Fruit fly (Drosophila melanogaster) whole organism, wandering third instar larva: ENCODE data around the gene Cad86C.

ENCODE experiments used
- Abd-B ChIP-seq: fragments of >200 bp; optimal IDR thresholded peaks from 2 replicates; lab custom pipeline; 2017; ENCODE audit warnings: missing biosample characterization, missing genetic modification characterization
- CG32264 ChIP-seq: fragments of 200-800 bp; sonication (Bioruptor generic); optimal IDR thresholded peaks from 2 replicates; lab custom pipeline; 2016; ENCODE audit warnings: missing biosample characterization, missing genetic modification characterization
- CG9705 ChIP-seq: fragments of 200-800 bp; sonication (Bioruptor generic); optimal IDR thresholded peaks from 2 replicates; lab custom pipeline; 2018; ENCODE audit warnings: missing biosample characterization, mild to moderate bottlenecking, missing genetic modification characterization
- CrebA ChIP-seq: fragments of 200-800 bp; sonication (Bioruptor generic); optimal IDR thresholded peaks from 2 replicates; lab custom pipeline; 2016; ENCODE audit warnings: missing biosample characterization, mild to moderate bottlenecking, missing genetic modification characterization, borderline replicate concordance
- Dfd ChIP-seq: fragments of >200 bp; optimal IDR thresholded peaks from 2 replicates; lab custom pipeline; 2017; ENCODE audit warnings: missing biosample characterization, missing genetic modification characterization
- Dif ChIP-seq: fragments of 200-275, 200-300 bp; sonication (Bioruptor generic); optimal IDR thresholded peaks from 2 replicates; lab custom pipeline; 2018; ENCODE audit warnings: missing biosample characterization, missing genetic modification characterization; ENCODE audit not compliant: partially characterized antibody
- GATAd ChIP-seq: sonication (Bioruptor generic); optimal IDR thresholded peaks from 2 replicates; lab custom pipeline; 2016; ENCODE audit warnings: missing biosample characterization, missing genetic modification characterization
- HLH106 ChIP-seq: fragments of 200-800 bp; optimal IDR thresholded peaks from 3 replicates; lab custom pipeline; 2019; ENCODE audit warnings: missing biosample characterization, mild to moderate bottlenecking, missing genetic modification characterization, moderate library complexity
- Hnf4 ChIP-seq: fragments of 200-800 bp; sonication (Bioruptor generic); optimal IDR thresholded peaks from 2 replicates; lab custom pipeline; 2016; ENCODE audit warnings: missing biosample characterization, mild to moderate bottlenecking, missing genetic modification characterization
- Hr78 ChIP-seq: fragments of >200 bp; optimal IDR thresholded peaks from 2 replicates; lab custom pipeline; 2017; ENCODE audit warnings: missing biosample characterization, missing genetic modification characterization
- Hr83 ChIP-seq: fragments of 200-300 bp; sonication (Bioruptor generic); optimal IDR thresholded peaks from 2 replicates; lab custom pipeline; 2016; ENCODE audit warnings: missing biosample characterization, mild to moderate bottlenecking, missing genetic modification characterization, moderate library complexity; ENCODE audit not compliant: poor library complexity, severe bottlenecking
- Jra ChIP-seq: sonication (Bioruptor generic); optimal IDR thresholded peaks from 2 replicates; lab custom pipeline; 2016; ENCODE audit warnings: missing biosample characterization, missing genetic modification characterization
- Mio ChIP-seq: sonication (Bioruptor generic); optimal IDR thresholded peaks from 2 replicates; lab custom pipeline; 2016; ENCODE audit warnings: missing biosample characterization, missing genetic modification characterization
- Myc ChIP-seq: fragments of >200 bp; optimal IDR thresholded peaks from 2 replicates; lab custom pipeline; 2017
- N ChIP-seq: fragments of >200 bp; optimal IDR thresholded peaks from 2 replicates; lab custom pipeline; 2018; ENCODE audit warnings: missing biosample characterization, missing external identifiers, missing genetic modification characterization
- OdsH ChIP-seq: fragments of 200-800 bp; sonication (Bioruptor generic); optimal IDR thresholded peaks from 2 replicates; lab custom pipeline; 2016; ENCODE audit warnings: missing biosample characterization, mild to moderate bottlenecking, missing genetic modification characterization
- Rel ChIP-seq, 2 experiments: fragments of 200-800 bp; sonication (Bioruptor generic) in 1 of 2; optimal IDR thresholded peaks; 2 replicates in 1 of 2; 3 replicates in 1 of 2; lab custom pipeline; 2016 to 2019; ENCODE audit warnings: mild to moderate bottlenecking in 2 of 2, missing biosample characterization in 2 of 2, missing genetic modification characterization in 2 of 2, moderate library complexity in 1 of 2
- Sp1 ChIP-seq: fragments of 200-800 bp; sonication (Bioruptor generic); optimal IDR thresholded peaks from 3 replicates; lab custom pipeline; 2019; ENCODE audit warnings: missing biosample characterization, mild to moderate bottlenecking, missing genetic modification characterization, moderate library complexity
- Vsx2 ChIP-seq: fragments of 200-300, 225-300 bp; sonication (Bioruptor generic); optimal IDR thresholded peaks from 2 replicates; lab custom pipeline; 2018; ENCODE audit warnings: missing biosample characterization, missing genetic modification characterization; ENCODE audit not compliant: partially characterized antibody
- br ChIP-seq: fragments of 200-800 bp; sonication (Bioruptor generic); optimal IDR thresholded peaks from 2 replicates; lab custom pipeline; 2016; ENCODE audit warnings: missing biosample characterization, missing genetic modification characterization
- brk ChIP-seq: fragments of 200-800 bp; sonication (Bioruptor generic); optimal IDR thresholded peaks from 2 replicates; lab custom pipeline; 2016; ENCODE audit warnings: missing biosample characterization, mild to moderate bottlenecking, missing genetic modification characterization
- dl ChIP-seq, 2 experiments: fragments of 175-275, 200-275 bp in 1 of 2; fragments of 200-275 bp in 1 of 2; sonication (Bioruptor generic); optimal IDR thresholded peaks; lab custom pipeline; 2018; ENCODE audit warnings: mild to moderate bottlenecking in 2 of 2, missing biosample characterization in 2 of 2, missing genetic modification characterization in 2 of 2, moderate library complexity in 2 of 2; ENCODE audit not compliant: partially characterized antibody in 2 of 2, insufficient read depth in 1 of 2
- dmrt93B ChIP-seq: fragments of 200-800 bp; sonication (Bioruptor generic); optimal IDR thresholded peaks from 2 replicates; lab custom pipeline; 2018; ENCODE audit warnings: missing biosample characterization, mild to moderate bottlenecking, missing genetic modification characterization
- dsf ChIP-seq: sonication (Bioruptor generic); optimal IDR thresholded peaks from 2 replicates; lab custom pipeline; 2016; ENCODE audit warnings: missing biosample characterization, missing genetic modification characterization, borderline replicate concordance
- ey ChIP-seq: fragments of 200-800 bp; sonication (Bioruptor generic); optimal IDR thresholded peaks from 2 replicates; lab custom pipeline; 2016; ENCODE audit warnings: missing biosample characterization, missing genetic modification characterization
- foxo ChIP-seq, 2 experiments: fragments of 200-800 bp; sonication (Bioruptor generic); optimal IDR thresholded peaks; 2 replicates in 1 of 2; 3 replicates in 1 of 2; lab custom pipeline; 2016 to 2017; ENCODE audit warnings: missing biosample characterization in 2 of 2, missing genetic modification characterization in 2 of 2
- fru ChIP-seq: fragments of 200-800 bp; sonication (Bioruptor generic); optimal IDR thresholded peaks from 3 replicates; lab custom pipeline; 2016; ENCODE audit warnings: missing biosample characterization, mild to moderate bottlenecking, missing genetic modification characterization
- h ChIP-seq: fragments of 200-800 bp; sonication (Bioruptor generic); optimal IDR thresholded peaks from 3 replicates; lab custom pipeline; 2016; ENCODE audit warnings: missing biosample characterization, mild to moderate bottlenecking, missing genetic modification characterization
- jim ChIP-seq: fragments of 175-275, 200-325 bp; sonication (Bioruptor generic); optimal IDR thresholded peaks from 2 replicates; lab custom pipeline; 2016; ENCODE audit warnings: missing biosample characterization, mild to moderate bottlenecking, missing genetic modification characterization
- lola ChIP-seq: fragments of >200 bp; optimal IDR thresholded peaks from 2 replicates; lab custom pipeline; 2017; ENCODE audit warnings: missing biosample characterization, missing genetic modification characterization
- pan ChIP-seq: fragments of >200 bp; optimal IDR thresholded peaks from 2 replicates; lab custom pipeline; 2017
- psq ChIP-seq: fragments of 200-800 bp; sonication (Bioruptor generic); optimal IDR thresholded peaks from 3 replicates; lab custom pipeline; 2017; ENCODE audit warnings: missing biosample characterization, mild to moderate bottlenecking, missing genetic modification characterization, moderate library complexity
- rgr ChIP-seq: fragments of 200-800 bp; sonication (Bioruptor generic); optimal IDR thresholded peaks from 3 replicates; lab custom pipeline; 2016; ENCODE audit warnings: missing biosample characterization, mild to moderate bottlenecking, missing genetic modification characterization
- sage ChIP-seq: fragments of 200-800 bp; sonication (Bioruptor generic); optimal IDR thresholded peaks from 2 replicates; lab custom pipeline; 2016; ENCODE audit warnings: missing biosample characterization, mild to moderate bottlenecking, missing genetic modification characterization
- sv ChIP-seq: fragments of 200-800 bp; sonication (Bioruptor generic); optimal IDR thresholded peaks from 3 replicates; lab custom pipeline; 2016; ENCODE audit warnings: missing biosample characterization, missing genetic modification characterization
- tai ChIP-seq: sonication (Bioruptor generic); optimal IDR thresholded peaks from 2 replicates; lab custom pipeline; 2016; ENCODE audit warnings: missing biosample characterization, missing genetic modification characterization
- usp ChIP-seq: fragments of >200 bp; optimal IDR thresholded peaks from 2 replicates; lab custom pipeline; 2017; ENCODE audit warnings: missing biosample characterization, missing genetic modification characterization
- woc ChIP-seq: sonication (Bioruptor generic); optimal IDR thresholded peaks from 2 replicates; lab custom pipeline; 2016; ENCODE audit warnings: missing biosample characterization, mild to moderate bottlenecking, missing genetic modification characterization

The Cad86C gene

dm6 chr3R:10834893-10835292 lies 8.0 kb downstream of the Cad86C start (continued):
- TF ChIP-seq Myc (lab: Kevin White, UChicago) (no peak), jim (GFP tag; lab: Kevin White, UChicago) (no peak), h (GFP tag; lab: Kevin White, UChicago) (peak; percentile 97), pan (lab: Kevin White, UChicago) (no peak), fru (GFP tag; lab: Kevin White, UChicago) (peak; percentile 96), Dif (GFP tag; lab: Kevin White, UChicago) (no peak), sv (GFP tag; lab: Kevin White, UChicago) (no peak), Abd-B (no peak), sage (GFP tag; lab: Kevin White, UChicago) (peak; percentile 95), CG32264 (GFP tag; lab: Kevin White, UChicago) (peak; percentile 86), Jra (GFP tag; lab: Kevin White, UChicago) (peak; percentile 79), CrebA (GFP tag; lab: Kevin White, UChicago) (peak; percentile 89), Rel (GFP tag; optimal IDR thresholded peaks at IDR 0.05; lab: Kevin White, UChicago) (peak; percentile 90), Rel (tag; optimal IDR thresholded peaks at IDR 0.05; lab: Kevin White, UChicago) (peak; percentile 70)
- TF ChIP-seq, all 38 proteins: peak for 24

dm6 chr3R:10836924-10837323 lies 10.0 kb downstream of the Cad86C start:
- TF ChIP-seq Jra (GFP tag; lab: Kevin White, UChicago) (no peak), dmrt93B (GFP tag; lab: Kevin White, UChicago) (no peak), CrebA (GFP tag; lab: Kevin White, UChicago) (no peak), sv (GFP tag; lab: Kevin White, UChicago) (no peak), dsf (GFP tag; lab: Kevin White, UChicago) (no peak), tai (GFP tag; lab: Kevin White, UChicago) (no peak), Sp1 (no peak), Hnf4 (no peak), GATAd (no peak), Mio (no peak)

dm6 chr3R:10842422-10842821 lies 15.5 kb downstream of the Cad86C start:
- TF ChIP-seq dl (GFP tag; optimal IDR thresholded peaks at IDR 0.05; lab: Kevin White, UChicago; ENCODE audit: insufficient read depth in 1 of 2, partially characterized antibody in 2 of 2) (no peak), h (GFP tag; lab: Kevin White, UChicago) (peak; percentile 25), CG9705 (no peak), Hnf4 (no peak), OdsH (peak; percentile 13), sage (GFP tag; lab: Kevin White, UChicago) (no peak), Hr78 (GFP tag; lab: Kevin White, UChicago) (no peak), N (GFP tag; lab: Kevin White, UChicago) (no peak), Sp1 (peak; percentile 17), Hr83 (GFP tag; lab: Kevin White, UChicago) (no peak), Dfd (GFP tag; lab: Kevin White, UChicago) (no peak), foxo (GFP tag; optimal IDR thresholded peaks at IDR 0.05; lab: Kevin White, UChicago) (peak in 1 of 2 experiments; percentile 12), br (GFP tag; lab: Kevin White, UChicago) (no peak), HLH106 (peak; percentile 19)

dm6 chr3R:10849515-10849973 lies 22.7 kb downstream of the Cad86C start, which contains the start of gene CG42394:
TSS of gene CG42394 (plus strand) at chr3R:10849825.
- no peak for TF ChIP-seq pan (lab: Kevin White, UChicago)
- TF ChIP-seq CrebA (GFP tag; lab: Kevin White, UChicago), result no peak
- TF ChIP-seq GATAd, result no peak
- TF ChIP-seq Mio, result no peak
- peak; percentile 66 for TF ChIP-seq Hr83 (GFP tag; lab: Kevin White, UChicago)
- no peak for TF ChIP-seq Abd-B
- TF ChIP-seq dmrt93B (GFP tag; lab: Kevin White, UChicago), result peak; percentile 87
- no peak for TF ChIP-seq jim (GFP tag; lab: Kevin White, UChicago)
- TF ChIP-seq dl (GFP tag; optimal IDR thresholded peaks at IDR 0.05; lab: Kevin White, UChicago; ENCODE audit: insufficient read depth in 1 of 2, partially characterized antibody in 2 of 2), result no peak
- TF ChIP-seq HLH106, result peak; percentile 93
- TF ChIP-seq N (GFP tag; lab: Kevin White, UChicago), result no peak
- TF ChIP-seq psq (GFP tag; lab: Kevin White, UChicago), result peak; percentile 81
- TF ChIP-seq sv (GFP tag; lab: Kevin White, UChicago), result peak; percentile 87
- TF ChIP-seq dsf (GFP tag; lab: Kevin White, UChicago), result no peak
- TF ChIP-seq foxo (GFP tag; optimal IDR thresholded peaks at IDR 0.05; lab: Kevin White, UChicago), result peak in 1 of 2 experiments; percentile 93
- TF ChIP-seq ey, result peak; percentile 70
- TF ChIP-seq tai (GFP tag; lab: Kevin White, UChicago), result no peak
- TF ChIP-seq Jra (GFP tag; lab: Kevin White, UChicago), result no peak
- no peak for TF ChIP-seq Vsx2
- no peak for TF ChIP-seq Myc (lab: Kevin White, UChicago)
- TF ChIP-seq rgr (GFP tag; lab: Kevin White, UChicago), result peak; percentile 90
- no peak for TF ChIP-seq usp (GFP tag; lab: Kevin White, UChicago)
- TF ChIP-seq CG32264 (GFP tag; lab: Kevin White, UChicago), result no peak
- peak; percentile 72 for TF ChIP-seq br (GFP tag; lab: Kevin White, UChicago)
- peak; percentile 68 for TF ChIP-seq Hnf4
- no peak for TF ChIP-seq lola (GFP tag; lab: Kevin White, UChicago)
- peak; percentile 92 for TF ChIP-seq Sp1
- peak; percentile 88 for TF ChIP-seq OdsH
- TF ChIP-seq brk, result peak; percentile 77
- peak; percentile 90 for TF ChIP-seq h (GFP tag; lab: Kevin White, UChicago)
- no peak for TF ChIP-seq Dfd (GFP tag; lab: Kevin White, UChicago)
- peak; percentile 58 for TF ChIP-seq woc (GFP tag; lab: Kevin White, UChicago)
- peak; percentile 70 for TF ChIP-seq CG9705
- no peak for TF ChIP-seq Dif (GFP tag; lab: Kevin White, UChicago)
